Worm (Caenorhabditis elegans): ENCODE data around the gene W06B4.1.

ce11 chrII:4467869-4468268, 3.5 kb upstream of the W06B4.1 start, which contains the start of gene W06B4.2:
- TF ChIP-seq ceh-13 (GFP tag; optimal IDR thresholded peaks at IDR 0.05) (no peak), tra-4 (tag; optimal IDR thresholded peaks at IDR 0.05) (no peak)

Data from whole organism, early embryonic.